Worm (Caenorhabditis elegans): ENCODE results near the gene T05A1.5.

DNA sequence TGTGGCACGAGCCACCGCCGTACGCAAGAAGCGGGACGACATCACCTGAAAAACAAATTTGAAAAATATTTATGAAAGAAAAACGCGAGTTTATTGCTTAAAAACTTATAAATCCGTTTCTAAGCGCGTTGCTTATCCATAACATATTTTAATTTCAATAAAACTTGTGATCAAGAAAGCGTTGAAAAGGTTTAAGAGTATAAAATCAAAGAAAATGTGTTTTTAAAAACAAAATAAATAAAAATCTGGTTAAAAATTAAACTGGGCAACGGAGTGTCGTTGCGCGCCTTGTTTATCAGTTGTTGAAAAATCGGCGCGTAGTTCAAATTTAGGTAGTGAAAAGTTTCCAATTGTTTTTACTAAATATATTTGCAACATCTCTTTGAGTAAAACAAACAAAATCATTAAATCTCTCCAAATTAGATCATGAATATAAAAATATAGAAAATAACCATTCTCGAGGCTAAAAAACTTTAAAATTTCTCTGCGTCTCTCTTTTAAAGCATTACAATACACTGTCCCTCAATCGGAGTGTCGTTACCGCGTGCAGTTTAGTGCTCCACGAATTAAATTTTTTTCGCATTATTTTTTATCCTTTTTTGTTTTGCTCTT lies 21.1 kb upstream of the T05A1.5 start, which contains the start of gene ndua-5:
- no peak for TF ChIP-seq W03F9.2 (tag; optimal IDR thresholded peaks at IDR 0.05)
- TF ChIP-seq him-1 (tag; optimal IDR thresholded peaks at IDR 0.05) = no peak
- TF ChIP-seq dao-5 (tag; optimal IDR thresholded peaks at IDR 0.05) = no peak
